Worm (Caenorhabditis elegans) whole organism, early embryonic: ENCODE measurements around the gene Y38E10A.17.

ENCODE experiments used
- B0310.2 ChIP-seq: sonication (generic microtip); optimal IDR thresholded peaks from 2 replicates; lab custom pipeline; 2016; ENCODE audit warnings: mild to moderate bottlenecking, missing genetic modification characterization, missing compliant biosample characterization
- F13C5.2 ChIP-seq: sonication (generic microtip); optimal IDR thresholded peaks from 2 replicates; lab custom pipeline; 2017; ENCODE audit warnings: mild to moderate bottlenecking, missing genetic modification characterization, inconsistent platforms, missing compliant biosample characterization
- aly-1 ChIP-seq: sonication (generic microtip); optimal IDR thresholded peaks from 2 replicates; lab custom pipeline; 2016; ENCODE audit warnings: missing genetic modification characterization, missing compliant biosample characterization
- ama-1 ChIP-seq: fragments of 150-350 bp; optimal IDR thresholded peaks from 2 replicates; lab custom pipeline; 2014
- ceh-13 ChIP-seq: fragments of 200-800 bp; sonication (Bioruptor generic); optimal IDR thresholded peaks from 2 replicates; lab custom pipeline; 2018; ENCODE audit warnings: mild to moderate bottlenecking, missing genetic modification characterization, missing compliant biosample characterization
- ceh-36 ChIP-seq: sonication (generic microtip); optimal IDR thresholded peaks from 2 replicates; lab custom pipeline; 2016; ENCODE audit warnings: missing genetic modification characterization, inconsistent platforms, missing compliant biosample characterization
- ets-7 ChIP-seq: sonication (generic microtip); optimal IDR thresholded peaks from 2 replicates; lab custom pipeline; 2016; ENCODE audit warnings: missing genotype, missing genetic modification characterization, missing compliant biosample characterization
- flt-1 ChIP-seq: fragments of 200-800 bp; sonication (Bioruptor generic); IDR thresholded peaks from 2 replicates; pipeline ENCODE4 v1.3.6; 2022; ENCODE audit warnings: missing genetic modification characterization, missing compliant biosample characterization
- hmbx-1 ChIP-seq: sonication (generic microtip); optimal IDR thresholded peaks from 2 replicates; lab custom pipeline; 2016; ENCODE audit warnings: mild to moderate bottlenecking, missing genetic modification characterization, missing compliant biosample characterization
- hmg-4 ChIP-seq: fragments of 200-800 bp; sonication (Bioruptor generic); optimal IDR thresholded peaks from 2 replicates; lab custom pipeline; 2018; ENCODE audit warnings: mild to moderate bottlenecking, missing genetic modification characterization, missing compliant biosample characterization
- hnd-1 ChIP-seq: sonication (generic microtip); optimal IDR thresholded peaks from 2 replicates; lab custom pipeline; 2016; ENCODE audit warnings: missing genetic modification characterization, missing compliant biosample characterization
- pes-1 ChIP-seq: fragments of 200-800 bp; sonication (Bioruptor generic); IDR thresholded peaks from 2 replicates; pipeline ENCODE4 v1.3.6; 2022; ENCODE audit warnings: missing genetic modification reagents, missing genetic modification characterization, missing compliant biosample characterization
- scrt-1 ChIP-seq: fragments of 200-800 bp; sonication (Bioruptor generic); IDR thresholded peaks from 2 replicates; pipeline ENCODE4 v1.3.6; 2022; ENCODE audit warnings: missing genetic modification characterization, missing compliant biosample characterization
- sea-1 ChIP-seq: fragments of 200-800 bp; sonication (Bioruptor generic); conservative IDR thresholded peaks from 2 replicates; pipeline ENCODE4 v1.3.6; 2022; ENCODE audit warnings: missing genetic modification characterization, missing compliant biosample characterization
- tbx-11 ChIP-seq: fragments of 200-800 bp; sonication (Bioruptor generic); IDR thresholded peaks from 2 replicates; pipeline ENCODE4 v1.3.6; 2022; ENCODE audit warnings: missing genetic modification characterization, missing compliant biosample characterization
- tbx-37 ChIP-seq: fragments of 200-800 bp; sonication (Bioruptor generic); conservative IDR thresholded peaks from 2 replicates; pipeline ENCODE4 v1.3.6; 2022; ENCODE audit warnings: missing genetic modification reagents, missing genetic modification characterization, missing compliant biosample characterization
- tra-4 ChIP-seq: sonication (generic microtip); optimal IDR thresholded peaks from 2 replicates; lab custom pipeline; 2017; ENCODE audit warnings: missing genetic modification characterization, missing compliant biosample characterization

The Y38E10A.17 gene

ce11 chrII:12670877-12671864, 36.6 kb upstream of the Y38E10A.17 start:
- TF ChIP-seq flt-1 (GFP tag; lab: Robert Waterston, UW) (no peak), hmg-4 (no peak), tbx-11 (GFP tag; lab: Robert Waterston, UW) (no peak), ceh-13 (GFP tag; lab: Kevin White, UChicago) (no peak), F13C5.2 (tag; lab: Kevin White, UChicago) (no peak), ama-1 (no peak), sea-1 (GFP tag; lab: Robert Waterston, UW) (no peak)

ce11 chrII:12669882-12670281, 35.3 kb upstream of the Y38E10A.17 start:
- no peak for TF ChIP-seq sea-1 (GFP tag; lab: Robert Waterston, UW)
- TF ChIP-seq tra-4 (tag; lab: Kevin White, UChicago), result no peak
- TF ChIP-seq aly-1 (tag; lab: Kevin White, UChicago), result no peak
- no peak for TF ChIP-seq hmg-4
- no peak for TF ChIP-seq flt-1 (GFP tag; lab: Robert Waterston, UW)
- no peak for TF ChIP-seq hnd-1 (tag; lab: Kevin White, UChicago)
- TF ChIP-seq pes-1 (GFP tag; lab: Robert Waterston, UW), result no peak
- no peak for TF ChIP-seq B0310.2 (tag; lab: Kevin White, UChicago)
- TF ChIP-seq scrt-1 (GFP tag; lab: Robert Waterston, UW), result no peak
- TF ChIP-seq hmbx-1 (tag; lab: Kevin White, UChicago), result no peak

ce11 chrII:12669342-12669741, 34.7 kb upstream of the Y38E10A.17 start:
- no peak for TF ChIP-seq scrt-1 (GFP tag; lab: Robert Waterston, UW)
- no peak for TF ChIP-seq ceh-13 (GFP tag; lab: Kevin White, UChicago)
- no peak for TF ChIP-seq ama-1
- TF ChIP-seq tra-4 (tag; lab: Kevin White, UChicago), result no peak
- TF ChIP-seq ets-7 (tag; lab: Kevin White, UChicago), result no peak
- TF ChIP-seq pes-1 (GFP tag; lab: Robert Waterston, UW), result no peak
- TF ChIP-seq flt-1 (GFP tag; lab: Robert Waterston, UW), result no peak
- TF ChIP-seq hnd-1 (tag; lab: Kevin White, UChicago), result no peak
- no peak for TF ChIP-seq hmg-4
- TF ChIP-seq B0310.2 (tag; lab: Kevin White, UChicago), result no peak
- no peak for TF ChIP-seq hmbx-1 (tag; lab: Kevin White, UChicago)
- TF ChIP-seq ceh-36, result no peak
- no peak for TF ChIP-seq aly-1 (tag; lab: Kevin White, UChicago)
- TF ChIP-seq F13C5.2 (tag; lab: Kevin White, UChicago), result no peak
- TF ChIP-seq tbx-37 (GFP tag; lab: Robert Waterston, UW), result no peak
- no peak for TF ChIP-seq sea-1 (GFP tag; lab: Robert Waterston, UW)
- TF ChIP-seq tbx-11 (GFP tag; lab: Robert Waterston, UW), result no peak

ce11 chrII:12668874-12669273, 34.3 kb upstream of the Y38E10A.17 start:
- TF ChIP-seq ama-1, result no peak
- TF ChIP-seq hnd-1 (tag; lab: Kevin White, UChicago), result no peak
- no peak for TF ChIP-seq scrt-1 (GFP tag; lab: Robert Waterston, UW)
- TF ChIP-seq tbx-37 (GFP tag; lab: Robert Waterston, UW), result no peak
- no peak for TF ChIP-seq B0310.2 (tag; lab: Kevin White, UChicago)
- TF ChIP-seq ceh-36, result peak; percentile 25

ce11 chrII:12668148-12668547, 33.5 kb upstream of the Y38E10A.17 start:
- no peak for TF ChIP-seq tra-4 (tag; lab: Kevin White, UChicago)
- TF ChIP-seq ceh-36, result no peak
- no peak for TF ChIP-seq ets-7 (tag; lab: Kevin White, UChicago)
- no peak for TF ChIP-seq flt-1 (GFP tag; lab: Robert Waterston, UW)
- TF ChIP-seq hmg-4, result no peak
- no peak for TF ChIP-seq tbx-11 (GFP tag; lab: Robert Waterston, UW)
- TF ChIP-seq B0310.2 (tag; lab: Kevin White, UChicago), result no peak
- no peak for TF ChIP-seq pes-1 (GFP tag; lab: Robert Waterston, UW)
- no peak for TF ChIP-seq hnd-1 (tag; lab: Kevin White, UChicago)

- no peak for TF ChIP-seq hnd-1 (tag; lab: Kevin White, UChicago)
- TF ChIP-seq F13C5.2 (tag; lab: Kevin White, UChicago), result no peak
- TF ChIP-seq ceh-36, result no peak
- TF ChIP-seq tra-4 (tag; lab: Kevin White, UChicago), result no peak
- TF ChIP-seq pes-1 (GFP tag; lab: Robert Waterston, UW), result no peak
- no peak for TF ChIP-seq tbx-11 (GFP tag; lab: Robert Waterston, UW)
- no peak for TF ChIP-seq ama-1
- no peak for TF ChIP-seq scrt-1 (GFP tag; lab: Robert Waterston, UW)
- TF ChIP-seq B0310.2 (tag; lab: Kevin White, UChicago), result no peak
- no peak for TF ChIP-seq hmg-4
- TF ChIP-seq tbx-37 (GFP tag; lab: Robert Waterston, UW), result no peak
- no peak for TF ChIP-seq aly-1 (tag; lab: Kevin White, UChicago)
- TF ChIP-seq sea-1 (GFP tag; lab: Robert Waterston, UW), result no peak
- no peak for TF ChIP-seq ceh-13 (GFP tag; lab: Kevin White, UChicago)
- TF ChIP-seq ets-7 (tag; lab: Kevin White, UChicago), result no peak
- TF ChIP-seq flt-1 (GFP tag; lab: Robert Waterston, UW), result no peak
- no peak for TF ChIP-seq hmbx-1 (tag; lab: Kevin White, UChicago)
These were observed 31.4 kb upstream of the Y38E10A.17 start for ce11 chrII:12666042-12666441.

- no peak for TF ChIP-seq pes-1 (GFP tag; lab: Robert Waterston, UW)
- no peak for TF ChIP-seq hnd-1 (tag; lab: Kevin White, UChicago)
- no peak for TF ChIP-seq ama-1
- TF ChIP-seq F13C5.2 (tag; lab: Kevin White, UChicago), result no peak
- TF ChIP-seq ceh-36, result no peak
- no peak for TF ChIP-seq tra-4 (tag; lab: Kevin White, UChicago)
- TF ChIP-seq hmg-4, result no peak
- TF ChIP-seq scrt-1 (GFP tag; lab: Robert Waterston, UW), result no peak
- no peak for TF ChIP-seq sea-1 (GFP tag; lab: Robert Waterston, UW)
- TF ChIP-seq ceh-13 (GFP tag; lab: Kevin White, UChicago), result no peak
- TF ChIP-seq tbx-11 (GFP tag; lab: Robert Waterston, UW), result no peak
- no peak for TF ChIP-seq ets-7 (tag; lab: Kevin White, UChicago)
- no peak for TF ChIP-seq hmbx-1 (tag; lab: Kevin White, UChicago)
- no peak for TF ChIP-seq aly-1 (tag; lab: Kevin White, UChicago)
- TF ChIP-seq B0310.2 (tag; lab: Kevin White, UChicago), result no peak
- TF ChIP-seq tbx-37 (GFP tag; lab: Robert Waterston, UW), result no peak
These were observed 30.4 kb upstream of the Y38E10A.17 start for ce11 chrII:12665019-12665418.
